Fruit fly (Drosophila melanogaster): ENCODE data around the gene CG13288.

CG13288 gene

DNA sequence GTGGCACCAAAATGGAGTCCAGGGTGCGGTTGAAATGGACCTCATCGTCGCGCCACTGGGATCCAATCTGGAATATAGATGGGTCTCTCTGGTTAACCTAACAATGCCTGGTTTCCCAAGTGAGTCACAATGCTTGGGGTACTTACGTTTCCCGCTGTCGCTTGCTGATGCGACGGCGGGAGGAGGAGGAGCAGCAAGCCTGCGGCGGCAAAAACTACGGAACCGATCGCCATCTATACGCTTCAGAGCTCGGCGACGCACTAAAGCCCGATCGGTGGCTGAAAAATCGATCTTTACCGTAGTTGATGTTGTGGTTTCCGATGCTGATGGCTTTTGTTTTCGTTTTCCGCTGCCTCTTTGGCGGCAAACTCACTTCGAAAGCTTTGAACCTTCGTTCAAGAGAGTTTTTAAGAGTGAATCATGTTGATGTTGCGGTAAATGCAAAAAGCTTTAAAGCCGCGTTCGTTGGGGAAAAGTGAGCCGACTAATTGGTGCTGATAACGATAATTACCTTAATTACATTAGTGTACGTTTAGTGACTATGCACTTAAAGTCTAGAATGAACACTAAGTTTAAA is 4.9 kb upstream of the CG13288 start, which contains the start of gene QC:
TSS of gene QC (minus strand) at position 268 of the 577 bp plus-strand sequence.
- no peak for TF ChIP-seq noc (tag; optimal IDR thresholded peaks at IDR 0.05)

DNA sequence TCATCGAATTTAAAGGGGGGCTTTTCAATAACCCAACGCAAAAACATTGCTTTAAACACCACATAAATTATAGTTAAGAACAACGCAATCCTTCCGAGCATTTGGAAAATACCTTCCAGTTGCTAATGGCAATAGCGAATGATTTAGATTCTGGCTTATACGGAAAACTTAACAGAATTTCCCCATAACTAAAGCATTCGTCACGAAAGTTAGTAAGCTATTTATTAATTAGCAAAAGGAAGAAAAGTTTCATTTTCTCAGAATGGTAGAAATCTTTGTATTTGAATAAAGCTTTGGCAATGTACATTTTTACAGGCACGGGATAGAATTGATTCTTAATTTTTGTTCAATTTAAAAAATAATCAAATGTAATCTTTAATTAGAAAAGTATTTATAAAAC is 3.2 kb upstream of the CG13288 start, which contains the start of gene CG32413:
TSS of gene CG32413 (minus strand) at position 101 of the 400 bp plus-strand sequence.
- no peak for TF ChIP-seq noc (tag; optimal IDR thresholded peaks at IDR 0.05)

DNA sequence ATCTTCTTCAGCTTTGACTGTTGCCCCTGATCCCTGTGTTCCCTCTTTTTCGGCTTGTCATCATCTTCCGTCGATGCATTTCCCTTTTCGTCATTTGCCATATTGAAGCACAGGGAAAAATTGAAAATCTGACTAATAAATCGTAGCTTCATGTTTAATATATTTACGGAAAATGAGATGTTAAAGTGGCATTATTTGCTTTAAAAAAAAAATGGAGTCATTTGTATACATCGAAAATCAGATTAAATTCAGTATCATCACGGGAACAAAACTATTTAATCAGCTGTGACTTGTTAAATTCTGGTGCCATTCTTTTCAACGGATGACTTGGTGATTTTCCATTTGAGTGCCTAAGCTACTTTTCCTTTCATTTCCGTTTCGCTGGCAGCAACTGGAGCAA is 582 bp upstream of the CG13288 start, which contains the start of gene CG10486:
TSS of gene CG10486 (minus strand) at position 101 of the 400 bp plus-strand sequence.
- no peak for TF ChIP-seq noc (tag; optimal IDR thresholded peaks at IDR 0.05)

DNA sequence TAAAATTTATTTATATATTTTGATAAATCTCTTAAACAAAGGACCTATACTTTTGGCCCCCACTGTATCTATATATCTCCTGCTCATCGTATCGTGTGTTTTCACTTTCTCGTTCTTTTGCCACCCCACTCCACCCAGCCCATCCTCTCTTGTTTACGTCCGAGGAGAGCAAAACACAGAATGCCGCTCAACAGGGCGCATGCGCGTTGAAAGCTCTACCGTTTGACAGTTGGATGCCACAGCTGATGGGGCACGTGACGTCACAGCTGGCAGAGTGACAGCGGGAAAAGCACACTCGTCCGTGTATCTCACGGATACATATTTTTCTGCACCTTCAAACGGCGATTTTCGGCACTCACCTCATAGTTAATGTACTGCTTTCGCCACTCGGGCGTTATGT is 13.6 kb downstream of the CG13288 start:
- TF ChIP-seq noc (tag; optimal IDR thresholded peaks at IDR 0.05), result no peak

DNA sequence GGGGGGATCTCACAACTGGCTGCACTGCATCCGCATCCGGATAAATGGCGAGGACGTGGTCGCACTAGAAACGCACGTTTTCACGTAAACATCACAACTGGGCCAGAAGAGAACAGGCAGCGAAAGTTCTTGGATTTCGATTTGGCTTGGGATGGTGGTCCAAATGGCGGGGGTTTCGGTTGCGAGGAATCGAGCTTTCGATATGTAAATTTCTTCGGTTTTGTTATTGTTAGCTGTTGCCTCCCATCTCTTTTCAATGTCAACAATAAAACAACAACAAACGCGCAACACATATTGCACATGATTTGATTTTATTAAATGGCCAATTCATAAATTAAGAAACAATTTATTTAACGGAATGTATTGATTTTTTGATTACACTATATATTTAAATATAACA is 14.0 kb downstream of the CG13288 start, which contains the start of gene PXo:
TSS of gene PXo (minus strand) at position 101 of the 400 bp plus-strand sequence.
- no peak for TF ChIP-seq noc (tag; optimal IDR thresholded peaks at IDR 0.05)

DNA sequence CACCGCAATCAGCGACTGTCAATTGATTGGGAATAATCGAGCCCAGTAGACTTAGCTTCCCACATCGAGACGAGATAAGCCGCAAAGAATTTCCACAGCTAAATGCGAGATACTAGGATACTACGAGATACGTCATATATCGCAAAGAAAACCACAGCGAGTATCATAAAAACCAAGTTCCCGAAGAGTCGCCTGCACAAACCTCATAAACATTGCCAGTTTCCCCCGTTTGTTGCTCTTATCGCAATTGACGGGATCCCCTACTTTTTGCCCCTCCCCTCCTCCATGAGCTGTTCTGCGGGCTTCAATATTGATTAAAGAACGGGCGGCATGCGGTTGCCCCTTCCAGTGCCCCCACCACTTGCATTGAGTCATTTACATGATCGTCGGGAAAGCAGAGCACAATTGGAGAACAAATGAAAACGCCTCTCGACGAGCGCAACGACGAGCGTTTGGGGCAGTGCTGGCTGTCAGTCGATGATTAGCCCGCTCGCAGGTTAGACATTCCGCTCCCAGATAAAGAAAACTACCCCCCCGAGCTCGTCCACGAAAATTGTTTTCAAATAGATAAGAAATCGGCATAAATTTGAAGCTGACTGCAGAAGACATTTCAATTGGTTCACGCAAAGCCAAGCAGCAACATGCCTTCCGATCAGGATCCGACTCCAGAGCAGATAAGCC is 15.0 kb downstream of the CG13288 start, which contains the start of gene CG32407:
TSS of gene CG32407 (plus strand) at position 51 of the 681 bp plus-strand sequence.
- TF ChIP-seq noc (tag; optimal IDR thresholded peaks at IDR 0.05), result peak; percentile 11

DNA sequence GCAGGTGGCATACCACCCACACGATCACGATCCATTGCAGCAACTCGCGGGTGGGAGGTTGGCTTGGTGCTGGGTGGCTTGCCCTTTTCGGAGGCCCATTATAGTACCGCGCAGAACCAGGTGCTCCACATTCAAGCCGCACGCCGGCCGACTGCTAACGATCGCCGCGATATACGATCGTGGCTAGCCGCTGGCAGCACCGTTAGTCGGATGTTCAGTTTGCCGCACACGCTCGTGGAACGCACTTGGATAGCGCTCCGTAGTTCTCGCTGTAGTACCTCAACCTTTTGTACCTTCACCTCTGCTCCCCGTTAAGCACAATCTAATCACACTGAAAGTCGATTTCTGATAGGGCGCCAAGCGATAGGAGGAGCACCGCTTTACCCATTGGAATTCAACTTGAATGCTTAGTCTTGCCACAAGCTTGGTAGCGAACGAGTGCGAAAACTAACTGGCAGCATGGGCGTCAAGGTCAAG is 16.5 kb downstream of the CG13288 start, which contains the start of gene CG33523:
TSS of gene CG33523 (plus strand) at position 217 of the 477 bp plus-strand sequence.
- TF ChIP-seq noc (tag; optimal IDR thresholded peaks at IDR 0.05), result peak; percentile 12

DNA sequence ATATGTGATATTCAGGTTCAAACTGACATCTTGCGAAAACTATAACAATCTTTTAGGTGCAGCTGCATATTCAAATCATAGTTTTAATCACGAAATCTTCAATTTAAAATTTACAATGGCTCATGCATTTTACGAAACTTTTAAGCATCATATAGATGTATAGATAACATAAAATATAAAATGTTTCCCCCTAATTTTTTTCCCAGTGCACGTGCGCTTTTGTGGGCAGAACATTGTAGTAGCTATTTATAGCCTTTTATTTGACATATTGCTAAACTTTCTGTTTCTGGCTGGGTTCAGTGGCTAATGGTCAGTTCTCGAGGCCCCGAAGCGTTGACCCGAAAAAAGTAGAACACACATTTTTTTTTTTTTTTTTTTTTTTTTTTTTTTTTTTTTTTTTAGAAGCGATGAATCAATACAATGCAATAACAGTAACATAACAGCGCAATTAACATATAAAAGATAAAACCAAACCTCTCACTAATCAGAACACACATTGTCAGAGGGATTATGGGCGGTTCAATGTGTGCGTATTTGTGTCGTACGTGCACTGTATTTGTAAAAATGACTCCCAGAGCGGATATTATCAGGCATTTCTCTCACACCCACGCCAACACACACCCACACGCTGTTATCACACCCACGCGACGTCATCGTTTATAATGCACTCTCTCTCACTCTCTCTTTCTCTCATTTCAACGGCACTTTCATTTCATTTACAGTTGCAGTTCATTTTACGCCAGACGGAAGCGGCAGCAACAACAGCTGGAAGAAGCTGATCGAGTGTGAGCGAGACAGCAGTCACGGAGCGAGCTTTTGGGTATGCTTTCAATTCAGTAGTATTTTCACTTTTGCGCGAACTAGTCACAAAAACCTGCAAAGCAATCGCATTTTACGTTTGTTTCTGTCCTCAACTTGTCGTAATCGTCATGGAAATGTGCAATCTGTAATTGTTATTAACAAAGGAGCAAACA is 19.1 kb downstream of the CG13288 start:
- TF ChIP-seq noc (tag; optimal IDR thresholded peaks at IDR 0.05), result no peak

DNA sequence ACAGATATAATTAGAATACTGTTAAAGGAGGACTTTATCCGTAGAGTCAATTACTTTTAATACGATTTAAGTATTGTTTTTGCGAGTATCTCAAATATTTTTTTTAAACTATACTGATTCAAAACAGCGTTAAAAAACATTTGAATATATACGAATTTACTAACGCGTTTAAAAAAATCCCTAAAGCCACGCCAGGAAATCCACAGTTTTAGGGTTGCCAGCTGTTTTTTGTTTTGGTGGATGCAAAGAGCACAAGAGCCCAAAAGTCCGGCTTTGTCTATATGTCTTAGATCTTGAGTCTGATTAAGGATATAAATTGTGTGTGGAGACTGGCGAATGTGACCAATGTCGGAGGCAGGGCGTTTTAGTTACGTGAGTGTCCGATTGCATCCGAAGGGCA is 20.4 kb downstream of the CG13288 start:
- TF ChIP-seq noc (tag; optimal IDR thresholded peaks at IDR 0.05), result no peak

DNA sequence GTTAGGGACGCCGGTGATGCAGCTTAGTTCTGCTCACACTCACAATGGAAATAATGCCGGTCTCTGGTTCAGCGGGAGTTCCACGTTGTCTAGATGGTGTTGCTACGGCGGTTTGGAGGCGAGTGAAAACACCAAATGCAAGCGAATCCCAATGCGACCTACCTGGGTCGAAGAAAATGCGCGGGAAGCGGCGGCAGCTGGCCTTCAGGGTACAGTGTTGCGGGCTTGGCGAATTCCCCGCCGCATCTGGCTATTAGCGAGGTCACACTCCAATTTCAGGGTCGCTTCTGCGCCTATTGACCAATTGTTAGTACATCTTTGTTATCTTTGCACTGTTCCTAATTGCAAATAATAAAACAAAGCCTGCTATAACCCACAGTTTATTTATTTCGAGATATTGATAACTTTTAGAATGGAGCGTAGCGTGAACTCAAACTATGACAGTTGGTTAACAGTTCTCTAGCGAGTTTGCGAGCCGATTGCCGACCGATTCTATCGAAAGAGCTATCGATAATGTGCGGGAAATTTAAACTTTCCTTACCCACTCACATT is 25.3 kb downstream of the CG13288 start, which contains the start of gene Rcc1:
TSS of gene Rcc1 (minus strand) at position 411 of the 552 bp plus-strand sequence.
- no peak for TF ChIP-seq noc (tag; optimal IDR thresholded peaks at IDR 0.05)

DNA sequence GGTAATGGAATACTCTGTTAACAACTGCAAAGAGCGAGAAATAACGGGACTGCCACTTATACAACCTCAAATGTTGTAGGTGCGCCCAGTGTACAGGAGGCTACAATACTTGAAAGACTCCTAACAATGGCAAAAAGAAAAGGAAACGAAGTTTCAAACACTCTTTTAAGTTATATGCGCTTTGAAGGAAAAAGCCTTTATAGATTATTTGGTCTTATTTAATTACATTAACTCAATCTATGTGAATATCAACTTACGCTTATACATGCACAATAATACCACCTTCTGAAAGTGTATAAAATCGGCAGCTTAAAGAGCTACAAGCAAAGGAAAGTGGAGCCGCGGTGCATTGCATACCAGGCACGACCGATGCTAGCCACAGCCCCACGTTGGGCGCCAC is 33.2 kb downstream of the CG13288 start:
- TF ChIP-seq noc (tag; optimal IDR thresholded peaks at IDR 0.05), result no peak

DNA sequence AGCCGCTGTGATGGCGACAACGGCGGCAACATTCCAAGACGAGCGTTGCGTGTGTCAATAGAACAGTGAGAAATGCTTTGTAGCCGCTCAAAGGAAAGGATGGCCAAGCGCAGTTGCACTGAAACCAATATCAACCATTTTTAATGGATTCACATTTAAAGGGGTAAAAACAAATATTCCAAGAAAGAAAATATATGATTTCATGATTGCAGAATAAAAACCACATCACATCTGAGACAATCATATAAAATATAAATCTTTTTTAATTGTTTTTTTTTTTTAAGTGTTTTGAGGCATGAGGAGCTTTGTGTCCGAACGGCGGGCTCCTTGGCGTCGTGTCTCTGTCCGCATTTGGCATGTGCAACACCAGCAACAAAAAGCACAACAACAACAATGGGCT is 33.9 kb downstream of the CG13288 start:
- TF ChIP-seq noc (tag; optimal IDR thresholded peaks at IDR 0.05), result no peak

DNA sequence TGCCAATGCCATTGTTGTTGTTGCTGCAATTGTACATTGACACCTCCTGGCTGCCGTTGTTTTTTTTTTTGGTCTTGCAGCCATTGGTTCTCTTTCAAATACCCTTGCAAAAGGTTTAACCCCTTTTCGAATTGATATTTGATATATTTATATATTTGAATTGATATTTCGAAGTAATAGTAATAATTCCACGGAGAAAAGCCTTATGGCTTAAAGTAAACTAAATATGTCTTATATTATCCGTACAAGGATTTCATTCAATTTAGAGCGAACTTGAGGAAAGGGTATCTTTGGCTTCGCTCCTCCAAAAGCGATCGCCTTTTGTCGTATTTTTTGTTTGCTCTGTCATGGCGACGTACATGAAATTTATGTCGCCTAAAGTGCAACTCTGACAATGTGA is 34.3 kb downstream of the CG13288 start:
- TF ChIP-seq noc (tag; optimal IDR thresholded peaks at IDR 0.05), result no peak

DNA sequence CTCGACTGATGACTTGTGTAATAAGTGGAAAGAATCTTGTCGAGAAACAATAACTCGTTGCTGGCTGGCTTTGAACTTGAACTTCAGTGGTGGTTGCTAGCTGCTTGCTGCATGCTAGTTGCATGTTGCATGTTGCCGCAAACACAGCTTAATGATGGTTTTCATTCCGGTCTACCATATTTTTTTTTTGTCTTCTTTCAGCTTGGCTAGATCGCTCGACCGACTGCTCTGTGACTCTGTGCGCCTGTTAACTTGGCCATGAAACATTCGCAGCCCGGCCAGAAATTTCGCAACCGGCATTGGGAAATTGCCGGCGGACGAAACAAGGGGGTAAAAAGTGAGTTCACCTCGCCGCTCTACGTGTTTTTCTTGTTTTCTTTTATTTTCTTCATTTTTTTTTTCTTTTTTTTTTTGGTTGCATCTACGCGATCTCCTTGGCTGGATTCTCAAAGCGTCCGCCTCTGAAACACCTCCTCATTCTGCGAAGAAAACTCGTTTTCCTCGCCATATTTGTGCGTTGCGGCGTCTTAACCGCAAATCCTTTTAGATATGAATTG is 36.2 kb downstream of the CG13288 start:
- TF ChIP-seq noc (tag; optimal IDR thresholded peaks at IDR 0.05), result no peak

DNA sequence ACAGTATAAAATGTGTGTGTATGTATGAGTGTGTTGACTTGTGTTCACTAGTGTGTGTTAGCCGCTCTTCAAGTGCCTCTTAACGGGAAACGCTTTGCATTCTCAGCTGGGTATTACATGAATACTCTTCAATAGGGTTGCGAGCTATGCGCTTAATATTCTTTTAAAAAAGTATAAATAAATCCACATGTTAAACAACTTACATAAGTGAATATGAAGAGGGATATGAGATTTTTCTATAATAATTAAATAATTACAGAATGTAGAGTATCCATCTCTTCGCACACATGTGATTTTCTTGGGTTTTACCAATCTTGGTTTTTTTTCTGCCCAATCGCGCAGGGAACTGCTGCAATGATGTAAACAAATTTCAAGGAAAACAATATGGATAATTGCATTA is 38.4 kb downstream of the CG13288 start:
- TF ChIP-seq noc (tag; optimal IDR thresholded peaks at IDR 0.05), result no peak

Measured in whole organism, larva.